Worm (Caenorhabditis elegans) whole organism, mixed stage, embryonic: ENCODE results near the gene F11A5.9.

ENCODE experiments used
- M03D4.4 ChIP-seq: sonication (generic microtip); optimal IDR thresholded peaks from 2 replicates; lab custom pipeline; 2017; ENCODE audit warnings: mild to moderate bottlenecking, missing genetic modification characterization, missing compliant biosample characterization
- blmp-1 ChIP-seq: fragments of 150-350 bp; optimal IDR thresholded peaks from 2 replicates; lab custom pipeline; 2014; ENCODE audit warnings: missing biosample characterization, missing genetic modification characterization
- ceh-43 ChIP-seq: fragments of 200-800 bp; sonication (Bioruptor generic); optimal IDR thresholded peaks from 2 replicates; lab custom pipeline; 2018; ENCODE audit warnings: mild to moderate bottlenecking, missing genetic modification characterization, moderate library complexity, missing compliant biosample characterization
- elt-3 ChIP-seq: fragments of 150-350 bp; optimal IDR thresholded peaks from 2 replicates; lab custom pipeline; 2014; ENCODE audit warnings: missing biosample characterization, missing genetic modification characterization
- lin-13 ChIP-seq: fragments of 150-350 bp; optimal IDR thresholded peaks from 2 replicates; lab custom pipeline; 2014; ENCODE audit warnings: missing biosample characterization, missing genetic modification characterization
- lsy-2 ChIP-seq: fragments of 150-350 bp; optimal IDR thresholded peaks from 2 replicates; lab custom pipeline; 2014; ENCODE audit warnings: missing biosample characterization, missing genetic modification characterization
- nhr-12 ChIP-seq: fragments of 150-350 bp; optimal IDR thresholded peaks from 2 replicates; lab custom pipeline; 2014; ENCODE audit warnings: missing biosample characterization, missing genetic modification characterization
- pha-4 ChIP-seq: fragments of 150-350 bp; optimal IDR thresholded peaks from 2 replicates; lab custom pipeline; 2018; ENCODE audit warnings: missing biosample characterization, missing genetic modification reagents, missing genetic modification characterization
- unc-62 ChIP-seq: fragments of 150-350 bp; optimal IDR thresholded peaks from 2 replicates; lab custom pipeline; 2014; ENCODE audit warnings: missing biosample characterization, missing genetic modification reagents, missing genetic modification characterization
- ztf-11 ChIP-seq: fragments of 150-350 bp; optimal IDR thresholded peaks from 2 replicates; lab custom pipeline; 2014; ENCODE audit warnings: missing biosample characterization, missing genetic modification characterization

- no peak for TF ChIP-seq pha-4
- no peak for TF ChIP-seq ztf-11 (tag; lab: Kevin White, UChicago)
- TF ChIP-seq lin-13 (tag; lab: Kevin White, UChicago): no peak
- no peak for TF ChIP-seq M03D4.4 (tag; lab: Kevin White, UChicago)
- TF ChIP-seq blmp-1: no peak
- TF ChIP-seq elt-3: no peak
- no peak for TF ChIP-seq ceh-43 (GFP tag; lab: Kevin White, UChicago)
- TF ChIP-seq unc-62 (GFP tag; lab: Kevin White, UChicago): no peak
- TF ChIP-seq lsy-2: no peak
- no peak for TF ChIP-seq nhr-12 (tag; lab: Kevin White, UChicago)
Observed at ce11 chrV:16209837-16210236, 4.9 kb upstream of the F11A5.9 start, which contains the start of gene oac-15.
